Worm (Caenorhabditis elegans) whole organism, young adult: Measurements from ENCODE around the gene tmbi-4.

Experiments used
- B0035.1 ChIP-seq: sonication (generic microtip); optimal IDR thresholded peaks from 2 replicates; lab custom pipeline; 2016; ENCODE audit warnings: missing genetic modification characterization, mild to moderate bottlenecking, missing compliant biosample characterization, missing genotype, missing genetic modification reagents
- B0261.1 ChIP-seq: sonication (generic microtip); optimal IDR thresholded peaks from 2 replicates; lab custom pipeline; 2016; ENCODE audit warnings: mild to moderate bottlenecking, missing genetic modification characterization, moderate library complexity, missing compliant biosample characterization
- C06A6.2 ChIP-seq: fragments of 200-800 bp; sonication (Bioruptor generic); conservative IDR thresholded peaks from 2 replicates; pipeline ENCODE4 v1.3.6; 2022; ENCODE audit warnings: missing genetic modification characterization, missing compliant biosample characterization
- C17E4.6 ChIP-seq: fragments of 200-800 bp; sonication (Bioruptor generic); IDR thresholded peaks from 2 replicates; pipeline ENCODE4 v1.3.6; 2022; ENCODE audit warnings: missing genetic modification reagents, missing genetic modification characterization, missing compliant biosample characterization
- F22D6.2 ChIP-seq: sonication (generic microtip); optimal IDR thresholded peaks from 2 replicates; lab custom pipeline; 2016; ENCODE audit warnings: mild to moderate bottlenecking, missing genetic modification characterization, missing compliant biosample characterization
- F23B12.7 ChIP-seq: sonication (generic microtip); optimal IDR thresholded peaks from 2 replicates; lab custom pipeline; 2017; ENCODE audit warnings: missing genetic modification characterization, mild to moderate bottlenecking, missing compliant biosample characterization, antibody characterized with exemption, moderate library complexity; ENCODE audit not compliant: insufficient read depth
- F57C9.4 ChIP-seq: sonication (generic microtip); optimal IDR thresholded peaks from 2 replicates; lab custom pipeline; 2017; ENCODE audit warnings: mild to moderate bottlenecking, missing genetic modification characterization, missing compliant biosample characterization
- K12H6.12 ChIP-seq: fragments of 200-800 bp; sonication (Bioruptor generic); optimal IDR thresholded peaks from 2 replicates; lab custom pipeline; 2018; ENCODE audit warnings: mild to moderate bottlenecking, missing genetic modification characterization, missing compliant biosample characterization
- T07F8.4 ChIP-seq: sonication (generic microtip); optimal IDR thresholded peaks from 2 replicates; lab custom pipeline; 2016; ENCODE audit warnings: mild to moderate bottlenecking, missing genetic modification characterization, moderate library complexity, missing compliant biosample characterization
- ZK185.1 ChIP-seq: sonication (generic microtip); optimal IDR thresholded peaks from 2 replicates; lab custom pipeline; 2016; ENCODE audit warnings: mild to moderate bottlenecking, missing genetic modification characterization, missing compliant biosample characterization; ENCODE audit not compliant: poor library complexity, severe bottlenecking
- atf-7 ChIP-seq: sonication (generic microtip); optimal IDR thresholded peaks from 2 replicates; lab custom pipeline; 2017; ENCODE audit warnings: mild to moderate bottlenecking, missing genetic modification characterization, missing compliant biosample characterization
- ccch-3 ChIP-seq: fragments of 200-800 bp; sonication (Bioruptor generic); optimal IDR thresholded peaks from 2 replicates; lab custom pipeline; 2018; ENCODE audit warnings: mild to moderate bottlenecking, missing genetic modification characterization, missing compliant biosample characterization
- cebp-2 ChIP-seq: fragments of 200-800 bp; sonication (Bioruptor generic); IDR thresholded peaks from 2 replicates; pipeline ENCODE4 v1.3.6; 2022; ENCODE audit warnings: missing genetic modification characterization, missing compliant biosample characterization
- ceh-100 ChIP-seq: fragments of 200-800 bp; sonication (Bioruptor generic); IDR thresholded peaks from 2 replicates; pipeline ENCODE4 v1.3.6; 2022; ENCODE audit warnings: missing genetic modification reagents, missing genetic modification characterization, missing compliant biosample characterization
- ceh-27 ChIP-seq: fragments of 200-800 bp; sonication (Bioruptor generic); optimal IDR thresholded peaks from 2 replicates; lab custom pipeline; 2018; ENCODE audit warnings: mild to moderate bottlenecking, missing genetic modification characterization, moderate library complexity, missing compliant biosample characterization
- ceh-40 ChIP-seq: fragments of 200-800 bp; sonication (Bioruptor generic); IDR thresholded peaks from 2 replicates; pipeline ENCODE4 v1.3.6; 2022; ENCODE audit warnings: missing genetic modification characterization, missing compliant biosample characterization
- ceh-58 ChIP-seq: fragments of 200-800 bp; sonication (Bioruptor generic); IDR thresholded peaks from 2 replicates; pipeline ENCODE4 v1.3.6; 2022; ENCODE audit warnings: missing genetic modification characterization, missing compliant biosample characterization
- ceh-91 ChIP-seq: fragments of 200-800 bp; sonication (Bioruptor generic); IDR thresholded peaks from 2 replicates; pipeline ENCODE4 v1.3.6; 2022; ENCODE audit warnings: missing genetic modification reagents, missing genetic modification characterization, missing compliant biosample characterization
- chd-7 ChIP-seq: sonication (generic microtip); optimal IDR thresholded peaks from 2 replicates; lab custom pipeline; 2016; ENCODE audit warnings: mild to moderate bottlenecking, missing genetic modification characterization, moderate library complexity, missing compliant biosample characterization
- die-1 ChIP-seq: sonication (generic microtip); optimal IDR thresholded peaks from 2 replicates; lab custom pipeline; 2016; ENCODE audit warnings: missing genotype, mild to moderate bottlenecking, missing genetic modification characterization, missing compliant biosample characterization
- dox-1 ChIP-seq: fragments of 200-800 bp; sonication (Bioruptor generic); IDR thresholded peaks from 2 replicates; pipeline ENCODE4 v1.3.6; 2022; ENCODE audit warnings: missing genetic modification reagents, missing genetic modification characterization, missing compliant biosample characterization
- efl-1 ChIP-seq: fragments of 150-350 bp; optimal IDR thresholded peaks from 2 replicates; lab custom pipeline; 2014; ENCODE audit warnings: missing biosample characterization, missing genetic modification reagents, missing genetic modification characterization
- egl-44 ChIP-seq: fragments of 200-800 bp; sonication (Bioruptor generic); IDR thresholded peaks from 2 replicates; pipeline ENCODE4 v1.3.6; 2022; ENCODE audit warnings: missing genetic modification reagents, missing genetic modification characterization, missing compliant biosample characterization
- hlh-12 ChIP-seq: sonication (generic microtip); optimal IDR thresholded peaks from 2 replicates; lab custom pipeline; 2016; ENCODE audit warnings: missing genetic modification characterization, missing compliant biosample characterization
- hrde-1 ChIP-seq: sonication (generic microtip); optimal IDR thresholded peaks from 2 replicates; lab custom pipeline; 2016; ENCODE audit warnings: missing genetic modification characterization, mild to moderate bottlenecking, missing compliant biosample characterization, moderate library complexity, missing genotype, missing genetic modification reagents, borderline replicate concordance
- let-607 ChIP-seq, 2 experiments: fragments of 200-800 bp in 1 of 2; sonication (Bioruptor generic) in 1 of 2; sonication (generic microtip) in 1 of 2; optimal IDR thresholded peaks; 2 replicates each; lab custom pipeline; 2016 to 2018; ENCODE audit warnings: mild to moderate bottlenecking in 2 of 2, missing compliant biosample characterization in 2 of 2, missing genetic modification characterization in 2 of 2, moderate library complexity in 2 of 2, missing genotype in 1 of 2
- lin-26 ChIP-seq: fragments of 200-800 bp; sonication (Bioruptor generic); IDR thresholded peaks from 2 replicates; pipeline ENCODE4 v1.3.6; 2022; ENCODE audit warnings: missing genetic modification reagents, missing genetic modification characterization, missing compliant biosample characterization
- lin-54 ChIP-seq: fragments of 200-800 bp; sonication (Bioruptor generic); optimal IDR thresholded peaks from 2 replicates; lab custom pipeline; 2018; ENCODE audit warnings: mild to moderate bottlenecking, missing genetic modification characterization, missing compliant biosample characterization
- madf-10 ChIP-seq: sonication (generic microtip); optimal IDR thresholded peaks from 2 replicates; lab custom pipeline; 2016; ENCODE audit warnings: mild to moderate bottlenecking, missing genetic modification characterization, missing compliant biosample characterization
- madf-6 ChIP-seq: fragments of 200-800 bp; sonication (Bioruptor generic); IDR thresholded peaks from 2 replicates; pipeline ENCODE4 v1.3.6; 2022; ENCODE audit warnings: missing genetic modification reagents, missing genetic modification characterization, missing compliant biosample characterization
- madf-8 ChIP-seq: fragments of 200-800 bp; sonication (Bioruptor generic); conservative IDR thresholded peaks from 2 replicates; pipeline ENCODE4 v1.3.6; 2022; ENCODE audit warnings: missing genetic modification reagents, missing genetic modification characterization, missing compliant biosample characterization
- mcd-1 ChIP-seq: fragments of 200-800 bp; sonication (Bioruptor generic); IDR thresholded peaks from 2 replicates; pipeline ENCODE4 v1.3.6; 2022; ENCODE audit warnings: missing genetic modification reagents, missing genetic modification characterization, missing compliant biosample characterization
- mel-28 ChIP-seq: sonication (generic microtip); optimal IDR thresholded peaks from 2 replicates; lab custom pipeline; 2016; ENCODE audit warnings: borderline replicate concordance, mild to moderate bottlenecking, missing genetic modification characterization, missing compliant biosample characterization
- mes-4 ChIP-seq: sonication (generic microtip); optimal IDR thresholded peaks from 2 replicates; lab custom pipeline; 2016; ENCODE audit warnings: missing genotype, missing genetic modification characterization, missing compliant biosample characterization
- nfya-1 ChIP-seq: sonication (generic microtip); optimal IDR thresholded peaks from 2 replicates; lab custom pipeline; 2017; ENCODE audit warnings: antibody characterized with exemption, missing compliant biosample characterization, missing genetic modification characterization, borderline replicate concordance; ENCODE audit not compliant: insufficient read depth
- nfya-2 ChIP-seq: fragments of 200-800 bp; sonication (Bioruptor generic); IDR thresholded peaks from 2 replicates; pipeline ENCODE4 v1.3.6; 2022; ENCODE audit warnings: missing genetic modification reagents, missing genetic modification characterization, missing compliant biosample characterization
- nhr-120 ChIP-seq: fragments of 200-800 bp; sonication (Bioruptor generic); IDR thresholded peaks from 2 replicates; pipeline ENCODE4 v1.3.6; 2022; ENCODE audit warnings: missing genetic modification characterization, missing compliant biosample characterization
- nhr-179 ChIP-seq: sonication (generic microtip); optimal IDR thresholded peaks from 2 replicates; lab custom pipeline; 2016; ENCODE audit warnings: mild to moderate bottlenecking, missing genetic modification characterization, missing compliant biosample characterization
- repo-1 ChIP-seq: sonication (generic microtip); optimal IDR thresholded peaks from 2 replicates; lab custom pipeline; 2017; ENCODE audit warnings: mild to moderate bottlenecking, missing genetic modification characterization, missing compliant biosample characterization
- sdz-38 ChIP-seq: sonication (generic microtip); optimal IDR thresholded peaks from 2 replicates; lab custom pipeline; 2016; ENCODE audit warnings: missing genotype, missing genetic modification characterization, missing compliant biosample characterization
- snpc-1.1 ChIP-seq: sonication (generic microtip); optimal IDR thresholded peaks from 2 replicates; lab custom pipeline; 2017; ENCODE audit warnings: missing genetic modification characterization, mild to moderate bottlenecking, missing compliant biosample characterization, antibody characterized with exemption, moderate library complexity, missing genotype, missing genetic modification reagents; ENCODE audit not compliant: insufficient read depth
- snpc-3.4 ChIP-seq: sonication (generic microtip); optimal IDR thresholded peaks from 2 replicates; lab custom pipeline; 2017; ENCODE audit warnings: missing genetic modification characterization, mild to moderate bottlenecking, missing compliant biosample characterization, antibody characterized with exemption, moderate library complexity, missing genotype, missing genetic modification reagents
- snpc-4 ChIP-seq, 5 experiments: fragments of 150-350 bp in 1 of 5; sonication (generic microtip) in 4 of 5; optimal IDR thresholded peaks; 2 replicates each; lab custom pipeline; 2014 to 2018; ENCODE audit warnings: missing genetic modification characterization in 5 of 5, missing biosample characterization in 3 of 5, antibody characterized with exemption in 2 of 5, mild to moderate bottlenecking in 2 of 5, missing compliant biosample characterization in 2 of 5, missing genotype in 2 of 5, moderate library complexity in 2 of 5, missing genetic modification reagents in 1 of 5
- somi-1 ChIP-seq: fragments of 200-800 bp; sonication (Bioruptor generic); optimal IDR thresholded peaks from 2 replicates; lab custom pipeline; 2018; ENCODE audit warnings: mild to moderate bottlenecking, missing genetic modification characterization, missing compliant biosample characterization
- unc-130 ChIP-seq: sonication (generic microtip); optimal IDR thresholded peaks from 2 replicates; lab custom pipeline; 2016; ENCODE audit warnings: missing genetic modification reagents, missing genetic modification characterization, missing compliant biosample characterization
- ztf-18 ChIP-seq: sonication (generic microtip); optimal IDR thresholded peaks from 2 replicates; lab custom pipeline; 2016; ENCODE audit warnings: missing genotype, mild to moderate bottlenecking, missing genetic modification characterization, missing compliant biosample characterization
- ztf-26 ChIP-seq: sonication (generic microtip); optimal IDR thresholded peaks from 2 replicates; lab custom pipeline; 2017; ENCODE audit warnings: missing genetic modification characterization, missing compliant biosample characterization
- ztf-3 ChIP-seq: fragments of 200-800 bp; sonication (Bioruptor generic); optimal IDR thresholded peaks from 2 replicates; lab custom pipeline; 2018; ENCODE audit warnings: mild to moderate bottlenecking, missing genetic modification characterization, missing compliant biosample characterization

Gene tmbi-4

ce11 chrX:9113829-9114228 is 36.7 kb upstream of the tmbi-4 start, which contains the start of gene C25A11.2 (continued):
- TF ChIP-seq ccch-3 (GFP tag; lab: Kevin White, UChicago) (no peak), snpc-3.4 (no peak), die-1 (no peak), lin-26 (GFP tag; lab: Robert Waterston, UW) (no peak), ceh-58 (no peak), ztf-26 (tag; lab: Kevin White, UChicago) (no peak), sdz-38 (no peak), ztf-18 (tag; lab: Kevin White, UChicago) (no peak), ceh-27 (GFP tag; lab: Kevin White, UChicago) (peak; percentile 34), B0261.1 (tag; lab: Kevin White, UChicago) (no peak), dox-1 (peak; percentile 76), lin-54 (GFP tag; lab: Kevin White, UChicago) (peak; percentile 11), ZK185.1 (no peak), C17E4.6 (GFP tag; lab: Robert Waterston, UW) (no peak), nfya-2 (no peak), ztf-3 (GFP tag; lab: Kevin White, UChicago) (no peak), unc-130 (GFP tag; lab: Kevin White, UChicago) (no peak), madf-10 (tag; lab: Kevin White, UChicago) (no peak), F23B12.7 (no peak), mcd-1 (peak; percentile 41; the same call in 1 of the 2 replicates), hlh-12 (tag; lab: Kevin White, UChicago) (no peak), B0035.1 (tag; lab: Kevin White, UChicago) (no peak), hrde-1 (no peak), chd-7 (no peak), nhr-120 (GFP tag; lab: Robert Waterston, UW) (no peak), ceh-100 (no peak), somi-1 (GFP tag; lab: Kevin White, UChicago) (no peak), T07F8.4 (no peak), madf-6 (GFP tag; lab: Robert Waterston, UW) (no peak)

- TF ChIP-seq mel-28 (no peak), snpc-4 (GFP tag; optimal IDR thresholded peaks at IDR 0.05; lab: Kevin White, UChicago) (no peak), snpc-4 (tag; optimal IDR thresholded peaks at IDR 0.05; lab: Kevin White, UChicago) (no peak), repo-1 (tag; lab: Kevin White, UChicago) (no peak), ceh-91 (GFP tag; lab: Robert Waterston, UW) (no peak), C06A6.2 (no peak), mes-4 (tag; lab: Kevin White, UChicago) (no peak), cebp-2 (GFP tag; lab: Robert Waterston, UW) (no peak), madf-8 (GFP tag; lab: Robert Waterston, UW) (peak; percentile 28; the same call in 1 of the 2 replicates), madf-6 (GFP tag; lab: Robert Waterston, UW) (peak; percentile 66; the same call in 1 of the 2 replicates), snpc-1.1 (no peak), F57C9.4 (tag; lab: Kevin White, UChicago) (no peak), atf-7 (no peak), ceh-40 (GFP tag; lab: Robert Waterston, UW) (no peak), ZK185.1 (no peak), F22D6.2 (tag; lab: Kevin White, UChicago) (no peak), efl-1 (peak; percentile 45), let-607 (tag; optimal IDR thresholded peaks at IDR 0.05; lab: Kevin White, UChicago) (no peak), ztf-18 (tag; lab: Kevin White, UChicago) (peak; percentile 85), nhr-179 (no peak), egl-44 (GFP tag; lab: Robert Waterston, UW) (no peak), nfya-1 (no peak), C17E4.6 (GFP tag; lab: Robert Waterston, UW) (no peak), K12H6.12 (tag; lab: Kevin White, UChicago) (no peak)
Measured at ce11 chrX:9117541-9117940, 33.0 kb upstream of the tmbi-4 start.
